Worm (Caenorhabditis elegans): ENCODE measurements around the gene F56D6.21.
"Not testable (repeated sequence)": the region's sequence is repeated elsewhere in the genome, so short reads cannot be mapped to it uniquely, and the experiment has no call there.

The F56D6.21 gene

DNA sequence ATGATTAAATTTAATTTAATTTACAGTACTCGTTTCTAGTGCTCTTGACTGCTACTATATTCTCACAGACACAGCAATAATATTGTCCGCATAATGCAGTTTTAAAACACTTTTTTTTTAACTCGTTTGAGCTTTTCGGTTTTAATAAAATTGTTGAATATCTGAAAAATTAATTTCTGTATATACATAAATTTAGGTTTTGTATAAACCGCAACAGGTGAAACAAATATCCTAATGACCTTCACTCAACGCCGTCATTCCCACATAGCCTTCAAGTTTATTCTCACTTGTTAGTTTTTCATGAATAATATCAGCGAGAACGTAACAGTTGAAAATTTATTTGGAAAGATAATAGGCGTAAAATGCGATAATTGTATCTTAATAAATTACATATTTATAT lies 14.8 kb downstream of the F56D6.21 start, which contains the start of gene srz-19:
Gene srz-19, plus strand, starts transcription at position 301 of the 400 bp plus-strand sequence.
- TF ChIP-seq ceh-6 (GFP tag; optimal IDR thresholded peaks at IDR 0.05): no peak
- TF ChIP-seq pros-1 (tag; optimal IDR thresholded peaks at IDR 0.05): no peak
- no peak for TF ChIP-seq ceh-14 (tag; optimal IDR thresholded peaks at IDR 0.05)
- TF ChIP-seq unc-86 (tag; optimal IDR thresholded peaks at IDR 0.05): no peak
- TF ChIP-seq pha-2 (tag; optimal IDR thresholded peaks at IDR 0.05): no peak
- TF ChIP-seq K02D7.2 (tag; optimal IDR thresholded peaks at IDR 0.05): no peak
- no peak for TF ChIP-seq ceh-45 (GFP tag; IDR thresholded peaks at IDR 0.05)
- no peak for TF ChIP-seq hlh-15 (tag; optimal IDR thresholded peaks at IDR 0.05)
- no peak for TF ChIP-seq F13H6.1 (tag; optimal IDR thresholded peaks at IDR 0.05)
- no peak for TF ChIP-seq ceh-18 (tag; optimal IDR thresholded peaks at IDR 0.05)
- no peak for TF ChIP-seq ceh-31 (tag; optimal IDR thresholded peaks at IDR 0.05)
- no peak for TF ChIP-seq unc-3 (GFP tag; conservative IDR thresholded peaks at IDR 0.05)
- TF ChIP-seq unc-3 (tag; optimal IDR thresholded peaks at IDR 0.05): no peak
- no peak for TF ChIP-seq Y22D7AL.16 (tag; optimal IDR thresholded peaks at IDR 0.05)

DNA sequence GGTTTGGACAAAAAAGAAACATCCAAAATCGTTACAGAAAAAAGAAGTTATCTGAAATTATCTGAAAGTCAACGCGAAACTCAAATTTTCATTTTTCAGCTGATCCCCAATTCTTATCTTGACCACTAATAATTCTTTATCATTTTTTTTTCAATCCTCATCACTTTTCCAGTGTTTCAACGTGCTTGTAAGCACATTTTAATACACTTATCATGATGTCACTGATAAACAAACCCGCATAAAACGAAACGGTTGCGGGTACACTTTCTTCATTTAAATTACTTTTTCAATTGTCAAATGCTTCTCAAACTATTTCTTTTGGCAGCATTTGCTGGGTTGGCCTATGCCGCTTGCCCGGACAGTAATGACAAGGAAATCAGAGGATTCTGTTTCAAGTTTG lies 17.2 kb downstream of the F56D6.21 start, which contains the start of gene clec-67:
Gene clec-67, plus strand, starts transcription at position 268 of the 400 bp plus-strand sequence.
- TF ChIP-seq zip-5 (tag; optimal IDR thresholded peaks at IDR 0.05) (no peak), unc-86 (tag; optimal IDR thresholded peaks at IDR 0.05) (no peak), pha-2 (tag; optimal IDR thresholded peaks at IDR 0.05) (no peak), syd-9 (tag; optimal IDR thresholded peaks at IDR 0.05) (no peak), dve-1 (tag; optimal IDR thresholded peaks at IDR 0.05) (no peak), mec-3 (tag; optimal IDR thresholded peaks at IDR 0.05; ENCODE audit: borderline replicate concordance) (no peak), C08G9.2 (tag; optimal IDR thresholded peaks at IDR 0.05) (no peak), che-1 (tag; optimal IDR thresholded peaks at IDR 0.05) (no peak), ceh-24 (tag; optimal IDR thresholded peaks at IDR 0.05) (no peak)

- TF ChIP-seq sox-2 (GFP tag; IDR thresholded peaks at IDR 0.05) (no peak), gmeb-2 (tag; optimal IDR thresholded peaks at IDR 0.05) (no peak), fkh-10 (GFP tag; optimal IDR thresholded peaks at IDR 0.05) (no peak), ttx-3 (tag; optimal IDR thresholded peaks at IDR 0.05) (no peak), ceh-45 (GFP tag; IDR thresholded peaks at IDR 0.05) (no peak), tbx-7 (tag; optimal IDR thresholded peaks at IDR 0.05) (no peak), T23F11.4 (GFP tag; optimal IDR thresholded peaks at IDR 0.05) (no peak), ahr-1 (tag; optimal IDR thresholded peaks at IDR 0.05) (no peak), pros-1 (tag; optimal IDR thresholded peaks at IDR 0.05) (no peak), ceh-2 (tag; optimal IDR thresholded peaks at IDR 0.05) (no peak), elt-4 (tag; optimal IDR thresholded peaks at IDR 0.05) (no peak), hlh-15 (tag; optimal IDR thresholded peaks at IDR 0.05) (no peak), ref-2 (tag; optimal IDR thresholded peaks at IDR 0.05) (no peak), ceh-48 (tag; optimal IDR thresholded peaks at IDR 0.05) (no peak)
Measured at ce11 chrIV:3926117-3926516, 21.4 kb downstream of the F56D6.21 start, which contains the start of gene clec-68. Gene clec-68 (plus strand): TSS chrIV:3926417.

DNA sequence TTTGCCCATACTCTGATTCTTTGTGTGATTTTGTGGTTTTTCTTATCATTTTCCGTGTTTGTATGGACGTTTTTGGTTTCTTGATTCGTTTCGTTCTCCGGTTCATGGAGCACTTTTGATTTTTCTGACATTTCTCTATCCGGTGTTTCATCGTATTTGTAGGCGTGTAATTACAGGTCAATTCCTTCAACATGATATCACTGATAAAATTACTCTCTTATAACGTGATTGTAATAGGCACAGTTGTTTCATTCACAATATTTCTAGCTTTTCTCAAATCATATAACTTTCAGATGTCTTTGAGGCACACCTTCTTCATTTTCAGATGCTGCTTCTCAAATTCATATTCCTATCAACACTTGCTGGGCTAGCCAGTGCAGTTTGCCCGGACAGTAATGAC lies 27.7 kb downstream of the F56D6.21 start, which contains the start of gene clec-70:
Gene clec-70, plus strand, starts transcription at position 301 of the 400 bp plus-strand sequence.
- TF ChIP-seq madf-2 (tag; optimal IDR thresholded peaks at IDR 0.05); ceh-9 (tag; optimal IDR thresholded peaks at IDR 0.05); unc-55 (GFP tag; optimal IDR thresholded peaks at IDR 0.05): not testable (repeated sequence)

- TF ChIP-seq ref-2 (tag; optimal IDR thresholded peaks at IDR 0.05) (no peak), nhr-232 (tag; optimal IDR thresholded peaks at IDR 0.05) (no peak), hlh-13 (GFP tag; optimal IDR thresholded peaks at IDR 0.05) (no peak), syd-9 (tag; optimal IDR thresholded peaks at IDR 0.05) (no peak), unc-55 (GFP tag; optimal IDR thresholded peaks at IDR 0.05) (no peak), pros-1 (tag; optimal IDR thresholded peaks at IDR 0.05) (no peak), dmd-4 (tag; optimal IDR thresholded peaks at IDR 0.05; ENCODE audit: borderline replicate concordance) (no peak), F13H6.1 (tag; optimal IDR thresholded peaks at IDR 0.05) (no peak), K02D7.2 (tag; optimal IDR thresholded peaks at IDR 0.05) (no peak), sox-2 (GFP tag; IDR thresholded peaks at IDR 0.05) (no peak), elt-4 (tag; optimal IDR thresholded peaks at IDR 0.05) (no peak), ceh-45 (GFP tag; IDR thresholded peaks at IDR 0.05) (no peak), C38D4.7 (GFP tag; optimal IDR thresholded peaks at IDR 0.05) (no peak), hlh-6 (tag; optimal IDR thresholded peaks at IDR 0.05) (no peak), hlh-15 (tag; optimal IDR thresholded peaks at IDR 0.05) (no peak), pax-1 (tag; optimal IDR thresholded peaks at IDR 0.05) (no peak), che-1 (tag; optimal IDR thresholded peaks at IDR 0.05) (no peak), ttx-3 (tag; optimal IDR thresholded peaks at IDR 0.05) (no peak)
Measured at ce11 chrIV:3937097-3937496, 32.4 kb downstream of the F56D6.21 start, which contains the start of gene clec-71. Gene clec-71 (plus strand): TSS chrIV:3937458.

All from whole organism, late embryonic.